Worm (Caenorhabditis elegans) whole organism, L1 larva: Measurements from ENCODE around the gene smut-1.
A peak's percentile ranks its signal among the peaks of the same experiment; 100 is the strongest.

Experiments
- C04F5.9 ChIP-seq: sonication (generic microtip); optimal IDR thresholded peaks from 2 replicates; lab custom pipeline; 2016; ENCODE audit warnings: missing genetic modification characterization, missing compliant biosample characterization
- C16A3.4 ChIP-seq: fragments of 150-350 bp; optimal IDR thresholded peaks from 2 replicates; lab custom pipeline; 2014; ENCODE audit warnings: missing biosample characterization, missing genetic modification characterization
- C34B4.2 ChIP-seq: sonication (generic microtip); optimal IDR thresholded peaks from 2 replicates; lab custom pipeline; 2017; ENCODE audit warnings: mild to moderate bottlenecking, missing genetic modification characterization, missing compliant biosample characterization
- F16B12.6 ChIP-seq: fragments of 150-350 bp; optimal IDR thresholded peaks from 2 replicates; lab custom pipeline; 2014; ENCODE audit warnings: missing biosample characterization, missing genetic modification characterization
- Y116A8C.19 ChIP-seq: sonication (generic microtip); optimal IDR thresholded peaks from 2 replicates; lab custom pipeline; 2016; ENCODE audit warnings: missing compliant biosample characterization, missing genetic modification characterization, borderline replicate concordance
- aha-1 ChIP-seq: fragments of 150-350 bp; optimal IDR thresholded peaks from 2 replicates; lab custom pipeline; 2014; ENCODE audit warnings: missing biosample characterization, missing genetic modification characterization
- alr-1 ChIP-seq: fragments of 200-800 bp; sonication (Bioruptor generic); optimal IDR thresholded peaks from 2 replicates; lab custom pipeline; 2018; ENCODE audit warnings: borderline replicate concordance, mild to moderate bottlenecking, missing genetic modification characterization, missing compliant biosample characterization
- aly-2 ChIP-seq: fragments of 150-350 bp; optimal IDR thresholded peaks from 2 replicates; lab custom pipeline; 2014; ENCODE audit warnings: missing biosample characterization, missing genetic modification characterization
- ama-1 ChIP-seq: fragments of 150-350 bp; optimal IDR thresholded peaks from 2 replicates; lab custom pipeline; 2014
- blmp-1 ChIP-seq: fragments of 150-350 bp; optimal IDR thresholded peaks from 2 replicates; lab custom pipeline; 2014; ENCODE audit warnings: missing biosample characterization, missing genetic modification characterization
- ceh-63 ChIP-seq: fragments of 200-800 bp; sonication (Bioruptor generic); optimal IDR thresholded peaks from 2 replicates; lab custom pipeline; 2018; ENCODE audit warnings: mild to moderate bottlenecking, missing genetic modification characterization, missing compliant biosample characterization
- ceh-88 ChIP-seq: fragments of 200-800 bp; sonication (Bioruptor generic); IDR thresholded peaks from 2 replicates; pipeline ENCODE4 v1.3.6; 2022; ENCODE audit warnings: missing genetic modification characterization, missing compliant biosample characterization
- ceh-90 ChIP-seq: sonication (generic microtip); optimal IDR thresholded peaks from 2 replicates; lab custom pipeline; 2016; ENCODE audit warnings: missing genetic modification characterization, missing compliant biosample characterization
- ces-1 ChIP-seq: fragments of 150-350 bp; optimal IDR thresholded peaks from 2 replicates; lab custom pipeline; 2014; ENCODE audit warnings: missing biosample characterization, missing genetic modification reagents, missing genetic modification characterization
- dsc-1 ChIP-seq: sonication (generic microtip); optimal IDR thresholded peaks from 2 replicates; lab custom pipeline; 2016; ENCODE audit warnings: mild to moderate bottlenecking, missing genetic modification characterization, missing compliant biosample characterization
- ets-5 ChIP-seq: fragments of 200-800 bp; sonication (Bioruptor generic); IDR thresholded peaks from 2 replicates; pipeline ENCODE4 v1.3.6; 2022; ENCODE audit warnings: missing genetic modification characterization, missing compliant biosample characterization
- fkh-10 ChIP-seq: sonication (generic microtip); optimal IDR thresholded peaks from 2 replicates; lab custom pipeline; 2017; ENCODE audit warnings: missing biosample characterization, missing genetic modification reagents, missing genetic modification characterization
- fkh-4 ChIP-seq: sonication (generic microtip); optimal IDR thresholded peaks from 2 replicates; lab custom pipeline; 2016; ENCODE audit warnings: missing compliant biosample characterization, missing genetic modification characterization, borderline replicate concordance
- fkh-8 ChIP-seq: sonication (generic microtip); optimal IDR thresholded peaks from 2 replicates; lab custom pipeline; 2016; ENCODE audit warnings: mild to moderate bottlenecking, missing genetic modification characterization, missing compliant biosample characterization
- hlh-17 ChIP-seq: fragments of 200-800 bp; sonication (Bioruptor generic); optimal IDR thresholded peaks from 2 replicates; lab custom pipeline; 2018; ENCODE audit warnings: missing genetic modification characterization, mild to moderate bottlenecking, missing compliant biosample characterization, moderate library complexity, borderline replicate concordance
- isw-1 ChIP-seq: fragments of 200-800 bp; sonication (Bioruptor generic); IDR thresholded peaks from 2 replicates; pipeline ENCODE4 v1.3.6; 2022; ENCODE audit warnings: missing genetic modification characterization, missing compliant biosample characterization
- jun-1 ChIP-seq: fragments of 150-350 bp; optimal IDR thresholded peaks from 2 replicates; lab custom pipeline; 2014; ENCODE audit warnings: missing biosample characterization, missing genetic modification reagents, missing genetic modification characterization
- lin-13 ChIP-seq: fragments of 150-350 bp; optimal IDR thresholded peaks from 2 replicates; lab custom pipeline; 2014; ENCODE audit warnings: missing biosample characterization, missing genetic modification reagents, missing genetic modification characterization
- lin-15B ChIP-seq: fragments of 150-350 bp; sonication (generic microtip); optimal IDR thresholded peaks from 3 replicates; lab custom pipeline; 2014; ENCODE audit warnings: missing biosample characterization, missing genetic modification characterization
- mab-9 ChIP-seq: fragments of 200-800 bp; sonication (Bioruptor generic); IDR thresholded peaks from 2 replicates; pipeline ENCODE4 v1.3.6; 2022; ENCODE audit warnings: missing genetic modification reagents, missing genetic modification characterization, missing compliant biosample characterization
- mdl-1 ChIP-seq, 2 experiments: fragments of 150-350 bp; optimal IDR thresholded peaks; 2 replicates each; lab custom pipeline; 2014 to 2017; ENCODE audit warnings: missing biosample characterization in 2 of 2, missing genetic modification characterization in 2 of 2, inconsistent platforms in 1 of 2
- mef-2 ChIP-seq: fragments of 150-350 bp; optimal IDR thresholded peaks from 2 replicates; lab custom pipeline; 2014; ENCODE audit warnings: missing biosample characterization, missing genetic modification characterization
- mep-1 ChIP-seq: fragments of 150-350 bp; optimal IDR thresholded peaks from 2 replicates; lab custom pipeline; 2014; ENCODE audit warnings: missing biosample characterization, missing genetic modification characterization
- nhr-11 ChIP-seq: fragments of 150-350 bp; optimal IDR thresholded peaks from 2 replicates; lab custom pipeline; 2014; ENCODE audit warnings: missing biosample characterization, missing genetic modification characterization
- nhr-12 ChIP-seq: sonication (generic microtip); optimal IDR thresholded peaks from 2 replicates; lab custom pipeline; 2017; ENCODE audit warnings: missing biosample characterization, missing genetic modification characterization
- nhr-237 ChIP-seq: fragments of 150-350 bp; optimal IDR thresholded peaks from 2 replicates; lab custom pipeline; 2014; ENCODE audit warnings: missing biosample characterization, missing genetic modification characterization
- nhr-28 ChIP-seq: fragments of 150-350 bp; optimal IDR thresholded peaks from 2 replicates; lab custom pipeline; 2014; ENCODE audit warnings: missing biosample characterization, missing genetic modification characterization
- nhr-76 ChIP-seq: sonication (generic microtip); optimal IDR thresholded peaks from 2 replicates; lab custom pipeline; 2017; ENCODE audit warnings: missing biosample characterization, missing genetic modification characterization
- nhr-77 ChIP-seq: fragments of 150-350 bp; optimal IDR thresholded peaks from 2 replicates; lab custom pipeline; 2014; ENCODE audit warnings: missing biosample characterization, missing genetic modification characterization
- nhr-84 ChIP-seq: sonication (generic microtip); optimal IDR thresholded peaks from 2 replicates; lab custom pipeline; 2017; ENCODE audit warnings: missing biosample characterization, missing genetic modification characterization
- nhr-85 ChIP-seq: sonication (generic microtip); peaks from one replicate; lab custom pipeline; 2016; ENCODE audit warnings: missing genetic modification characterization, inconsistent platforms, missing compliant biosample characterization
- nhr-90 ChIP-seq: sonication (generic microtip); optimal IDR thresholded peaks from 2 replicates; lab custom pipeline; 2016; ENCODE audit warnings: mild to moderate bottlenecking, missing genetic modification characterization, missing compliant biosample characterization; ENCODE audit not compliant: poor library complexity
- pag-3 ChIP-seq: sonication (generic microtip); optimal IDR thresholded peaks from 2 replicates; lab custom pipeline; 2017; ENCODE audit warnings: missing genetic modification characterization, mild to moderate bottlenecking, missing compliant biosample characterization, antibody characterized with exemption, borderline replicate concordance; ENCODE audit not compliant: insufficient read depth
- pax-3 ChIP-seq: fragments of 200-800 bp; sonication (Bioruptor generic); optimal IDR thresholded peaks from 2 replicates; lab custom pipeline; 2018; ENCODE audit warnings: mild to moderate bottlenecking, missing genetic modification characterization, moderate library complexity, missing compliant biosample characterization
- pqm-1 ChIP-seq: sonication (generic microtip); optimal IDR thresholded peaks from 3 replicates; lab custom pipeline; 2017; ENCODE audit warnings: missing biosample characterization, missing genetic modification characterization
- rnt-1 ChIP-seq: sonication (generic microtip); optimal IDR thresholded peaks from 2 replicates; lab custom pipeline; 2016; ENCODE audit warnings: mild to moderate bottlenecking, missing genetic modification characterization, moderate library complexity, missing compliant biosample characterization
- snpc-4 ChIP-seq: fragments of 150-350 bp; optimal IDR thresholded peaks from 2 replicates; lab custom pipeline; 2014; ENCODE audit warnings: missing biosample characterization, missing genetic modification characterization
- snu-23 ChIP-seq: sonication (generic microtip); optimal IDR thresholded peaks from 2 replicates; lab custom pipeline; 2016; ENCODE audit warnings: missing genetic modification characterization, missing compliant biosample characterization
- sptf-1 ChIP-seq: fragments of 150-350 bp; optimal IDR thresholded peaks from 2 replicates; lab custom pipeline; 2014; ENCODE audit warnings: missing biosample characterization, missing genetic modification characterization
- sup-37 ChIP-seq: fragments of 200-800 bp; sonication (Bioruptor generic); optimal IDR thresholded peaks from 2 replicates; lab custom pipeline; 2018; ENCODE audit warnings: mild to moderate bottlenecking, missing genetic modification characterization, missing compliant biosample characterization
- swsn-7 ChIP-seq: sonication (generic microtip); optimal IDR thresholded peaks from 2 replicates; lab custom pipeline; 2016; ENCODE audit warnings: missing genetic modification characterization, missing compliant biosample characterization
- tbx-2 ChIP-seq: sonication (generic microtip); optimal IDR thresholded peaks from 2 replicates; lab custom pipeline; 2016; ENCODE audit warnings: missing genetic modification characterization, missing compliant biosample characterization
- unc-130 ChIP-seq: fragments of 150-350 bp; optimal IDR thresholded peaks from 2 replicates; lab custom pipeline; 2017; ENCODE audit warnings: missing biosample characterization, missing genetic modification characterization, inconsistent platforms
- unc-30 ChIP-seq: sonication (generic microtip); optimal IDR thresholded peaks from 2 replicates; lab custom pipeline; 2017; ENCODE audit warnings: missing biosample characterization, missing genetic modification characterization
- unc-62 ChIP-seq: fragments of 150-350 bp; optimal IDR thresholded peaks from 2 replicates; lab custom pipeline; 2014; ENCODE audit warnings: missing biosample characterization, missing genetic modification reagents, missing genetic modification characterization
- unc-86 ChIP-seq: sonication (generic microtip); optimal IDR thresholded peaks from 2 replicates; lab custom pipeline; 2016; ENCODE audit warnings: missing genetic modification characterization, missing compliant biosample characterization
- vab-15 ChIP-seq: sonication (generic microtip); optimal IDR thresholded peaks from 2 replicates; lab custom pipeline; 2017; ENCODE audit warnings: missing genotype, mild to moderate bottlenecking, missing genetic modification characterization, missing compliant biosample characterization
- xbp-1 ChIP-seq: sonication (generic microtip); optimal IDR thresholded peaks from 2 replicates; lab custom pipeline; 2016; ENCODE audit warnings: missing genetic modification characterization, missing compliant biosample characterization
- zag-1 ChIP-seq: fragments of 150-350 bp; optimal IDR thresholded peaks from 2 replicates; lab custom pipeline; 2014; ENCODE audit warnings: missing biosample characterization, missing genetic modification characterization
- ztf-11 ChIP-seq, 2 experiments: sonication (generic microtip); optimal IDR thresholded peaks; 2 replicates each; lab custom pipeline; 2016 to 2017; ENCODE audit warnings: missing genetic modification characterization in 2 of 2, missing biosample characterization in 1 of 2, missing compliant biosample characterization in 1 of 2
- ztf-4 ChIP-seq: fragments of 150-350 bp; optimal IDR thresholded peaks from 2 replicates; lab custom pipeline; 2014; ENCODE audit warnings: missing biosample characterization, missing genetic modification characterization

smut-1 gene

ce11 chrV:6095829-6096228 lies 1.1 kb upstream of the smut-1 start, which contains the start of gene Y38A10A.7:
Gene Y38A10A.7, plus strand, starts transcription at chrV:6096197.
- TF ChIP-seq snpc-4 (tag; lab: Kevin White, UChicago) (no peak), nhr-28 (tag; lab: Kevin White, UChicago) (no peak), C04F5.9 (no peak), ceh-63 (GFP tag; lab: Kevin White, UChicago) (no peak), fkh-4 (no peak), mdl-1 (tag; optimal IDR thresholded peaks at IDR 0.05; lab: Kevin White, UChicago) (no peak), vab-15 (tag; lab: Kevin White, UChicago) (no peak), pax-3 (tag; lab: Kevin White, UChicago) (no peak), pag-3 (tag; lab: Kevin White, UChicago) (no peak), pqm-1 (no peak), ces-1 (GFP tag; lab: Kevin White, UChicago) (no peak), blmp-1 (tag; lab: Kevin White, UChicago) (peak; percentile 1), C16A3.4 (tag; lab: Kevin White, UChicago) (no peak), swsn-7 (tag; lab: Kevin White, UChicago) (peak; percentile 39), sptf-1 (tag; lab: Kevin White, UChicago) (no peak), nhr-85 (tag; lab: Kevin White, UChicago) (peak; percentile 43), Y116A8C.19 (tag; lab: Kevin White, UChicago) (no peak), mef-2 (tag; lab: Kevin White, UChicago) (no peak), mab-9 (GFP tag; lab: Robert Waterston, UW) (no peak), fkh-10 (no peak), alr-1 (tag; lab: Kevin White, UChicago) (no peak), xbp-1 (tag; lab: Kevin White, UChicago) (peak; percentile 94), ceh-88 (GFP tag; lab: Robert Waterston, UW) (no peak), dsc-1 (peak; percentile 30), nhr-12 (tag; lab: Kevin White, UChicago) (no peak), unc-130 (tag; lab: Kevin White, UChicago) (no peak), hlh-17 (no peak), lin-13 (GFP tag; lab: Kevin White, UChicago) (no peak), nhr-237 (no peak), nhr-90 (tag; lab: Kevin White, UChicago) (no peak), tbx-2 (tag; lab: Kevin White, UChicago) (peak; percentile 10), snu-23 (GFP tag; lab: Kevin White, UChicago) (peak; percentile 38), nhr-84 (tag; lab: Kevin White, UChicago) (no peak), C34B4.2 (tag; lab: Kevin White, UChicago) (no peak), fkh-8 (tag; lab: Kevin White, UChicago) (no peak), unc-86 (tag; lab: Kevin White, UChicago) (no peak), ztf-4 (tag; lab: Kevin White, UChicago) (no peak), nhr-77 (tag; lab: Kevin White, UChicago) (no peak), ceh-90 (tag; lab: Kevin White, UChicago) (no peak), rnt-1 (tag; lab: Kevin White, UChicago) (no peak), aha-1 (no peak), unc-30 (tag; lab: Kevin White, UChicago) (no peak), aly-2 (tag; lab: Kevin White, UChicago) (no peak), lin-15B (no peak), sup-37 (GFP tag; lab: Kevin White, UChicago) (no peak), nhr-76 (tag; lab: Kevin White, UChicago) (no peak), jun-1 (tag; lab: Kevin White, UChicago) (no peak), unc-62 (GFP tag; lab: Kevin White, UChicago) (no peak), isw-1 (GFP tag; lab: Robert Waterston, UW) (no peak), nhr-11 (tag; lab: Kevin White, UChicago) (no peak), ama-1 (lab: Kevin White, UChicago) (no peak), ets-5 (GFP tag; lab: Robert Waterston, UW) (no peak), zag-1 (tag; lab: Kevin White, UChicago) (no peak), mep-1 (tag; lab: Kevin White, UChicago) (peak; percentile 67), ztf-11 (tag; optimal IDR thresholded peaks at IDR 0.05; lab: Kevin White, UChicago) (no peak), F16B12.6 (tag; lab: Kevin White, UChicago) (peak; percentile 89)
